Fruit fly (Drosophila melanogaster) S2 (cell line): ENCODE data around the gene CG14711.
A peak's percentile ranks its signal among the peaks of the same experiment; 100 is the strongest.

ENCODE experiments used
- CG8478 ChIP-seq: fragments of >200 bp; optimal IDR thresholded peaks from 2 replicates; lab custom pipeline; 2018
- CTCF ChIP-seq, 2 experiments: fragments of >200 bp; optimal IDR thresholded peaks; 2 replicates each; lab custom pipeline; 2018

The CG14711 gene

dm6 chr3R:11616219-11616618 lies 6.9 kb upstream of the CG14711 start:
- TF ChIP-seq CTCF (optimal IDR thresholded peaks at IDR 0.05; lab: Kevin White, UChicago) = no peak
- TF ChIP-seq CG8478 (lab: Kevin White, UChicago) = no peak

dm6 chr3R:11617363-11617762 lies 5.8 kb upstream of the CG14711 start:
- TF ChIP-seq CG8478 (lab: Kevin White, UChicago) (no peak), CTCF (optimal IDR thresholded peaks at IDR 0.05; lab: Kevin White, UChicago) (no peak)

dm6 chr3R:11617849-11618248 lies 5.3 kb upstream of the CG14711 start:
- no peak for TF ChIP-seq CTCF (optimal IDR thresholded peaks at IDR 0.05; lab: Kevin White, UChicago)
- TF ChIP-seq CG8478 (lab: Kevin White, UChicago) = no peak

DNA sequence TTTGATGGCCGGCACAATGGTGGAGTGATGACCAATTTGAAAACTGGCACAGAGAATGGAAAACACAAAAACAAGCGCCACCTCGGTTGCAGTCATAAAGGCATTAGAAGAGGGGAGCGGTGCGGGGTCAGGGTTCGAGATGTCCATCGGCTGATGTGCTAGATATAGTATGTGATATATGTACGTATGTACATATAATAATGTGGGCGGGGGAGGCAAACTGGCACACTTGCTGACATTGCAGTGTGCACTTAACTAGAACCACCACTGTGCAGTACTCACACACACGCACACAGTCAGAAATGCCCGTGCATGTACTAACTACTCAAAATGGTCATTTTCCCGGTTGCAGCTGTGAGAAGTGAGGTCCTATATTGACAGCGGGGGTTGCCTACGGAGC lies 4.3 kb upstream of the CG14711 start:
- no peak for TF ChIP-seq CTCF (optimal IDR thresholded peaks at IDR 0.05; lab: Kevin White, UChicago)
- TF ChIP-seq CG8478 (lab: Kevin White, UChicago) = no peak

DNA sequence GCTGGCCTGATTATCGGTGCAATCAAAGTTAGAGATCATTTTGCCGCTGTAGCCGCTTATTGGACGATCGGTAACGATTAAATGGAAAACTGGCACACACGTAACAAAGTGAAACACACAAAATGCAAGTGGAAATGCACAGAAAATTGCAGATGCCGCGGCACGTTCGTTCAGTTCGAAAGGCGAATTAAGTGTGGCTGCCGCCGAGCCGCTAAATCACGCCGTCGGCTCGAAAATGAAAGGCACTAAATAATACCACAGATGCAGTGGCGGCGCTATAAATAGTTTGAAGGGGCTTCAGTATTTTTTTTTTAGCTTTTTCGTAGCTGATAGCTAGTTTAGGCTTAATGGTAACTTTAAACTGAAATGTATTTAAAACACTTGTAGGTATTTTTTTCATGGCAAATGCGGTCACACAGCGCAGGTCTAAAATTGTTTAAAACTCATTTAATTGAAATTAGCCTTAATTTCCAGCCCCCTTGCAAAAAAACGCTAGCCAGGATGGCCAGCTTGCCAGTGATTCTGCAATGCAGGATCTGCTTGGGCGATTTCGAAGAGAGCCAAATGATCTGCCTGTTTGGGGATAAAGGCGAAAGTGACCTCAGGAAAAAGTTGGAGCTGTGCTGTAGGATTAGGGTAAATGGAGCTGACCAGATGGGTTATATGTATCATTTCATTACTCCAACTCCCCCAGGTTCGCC lies 3.3 kb upstream of the CG14711 start, which contains the start of the genes Jupiter and CG14710:
Jupiter (minus strand) TSS at position 198 of the 701 bp plus-strand sequence.
CG14710 (plus strand) TSS at position 382 of the 701 bp plus-strand sequence.
- TF ChIP-seq CTCF (optimal IDR thresholded peaks at IDR 0.05; lab: Kevin White, UChicago) (peak; percentile 31 to 38), CG8478 (lab: Kevin White, UChicago) (no peak)

DNA sequence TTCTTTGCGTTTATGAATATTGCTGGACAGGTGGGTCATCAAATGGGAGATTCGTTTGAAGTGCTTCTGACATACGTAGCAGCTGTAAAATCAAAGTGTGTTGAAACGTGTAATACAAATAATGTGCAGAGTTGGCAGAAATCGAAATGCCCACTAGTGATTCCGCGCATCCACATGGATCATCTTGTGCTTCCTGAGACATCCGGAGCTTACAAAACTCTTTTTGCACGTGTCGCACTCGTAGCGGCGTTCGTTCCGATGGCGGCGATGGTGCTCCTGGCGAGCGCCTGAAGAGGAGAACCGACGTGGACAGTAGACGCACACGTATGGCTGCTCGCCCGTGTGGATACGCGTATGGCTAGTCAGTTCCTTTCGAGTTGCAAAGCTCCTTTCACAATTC lies 2.4 kb downstream of the CG14711 start, which contains the start of gene Zaf1:
Zaf1 (minus strand) TSS at position 101 of the 400 bp plus-strand sequence.
- TF ChIP-seq CTCF (optimal IDR thresholded peaks at IDR 0.05; lab: Kevin White, UChicago) = no peak
- no peak for TF ChIP-seq CG8478 (lab: Kevin White, UChicago)

dm6 chr3R:11626571-11626970 lies 3.4 kb downstream of the CG14711 start, which contains the start of the genes CG6813 and CG18764:
CG6813 (minus strand) TSS chr3R:11626638.
CG18764 (plus strand) TSS chr3R:11626889.
- TF ChIP-seq CTCF (optimal IDR thresholded peaks at IDR 0.05; lab: Kevin White, UChicago) (no peak), CG8478 (lab: Kevin White, UChicago) (no peak)

dm6 chr3R:11628416-11629041 lies 5.4 kb downstream of the CG14711 start, which contains the start of gene CG14712:
CG14712 (plus strand) TSS chr3R:11628759.
- TF ChIP-seq CTCF (optimal IDR thresholded peaks at IDR 0.05; lab: Kevin White, UChicago) = no peak
- no peak for TF ChIP-seq CG8478 (lab: Kevin White, UChicago)

DNA sequence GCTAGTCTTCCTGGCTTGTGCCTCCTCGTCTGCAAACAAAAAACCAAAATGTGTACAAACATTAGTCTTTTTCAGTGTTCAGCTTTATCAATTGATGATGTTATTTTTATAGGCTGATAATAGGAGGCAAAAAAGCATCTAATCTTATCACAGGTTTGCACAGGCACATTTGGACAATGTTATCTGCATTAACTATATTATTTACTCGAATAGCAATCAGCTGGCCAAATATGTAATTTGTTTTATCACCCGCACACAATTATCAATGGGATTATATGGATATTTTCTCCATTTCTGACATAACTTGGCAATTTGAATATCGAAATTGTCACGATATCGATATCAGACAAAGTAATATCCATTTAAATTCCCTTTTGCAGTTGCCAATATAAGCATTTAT lies 14.4 kb downstream of the CG14711 start:
- no peak for TF ChIP-seq CTCF (optimal IDR thresholded peaks at IDR 0.05; lab: Kevin White, UChicago)
- TF ChIP-seq CG8478 (lab: Kevin White, UChicago) = no peak

DNA sequence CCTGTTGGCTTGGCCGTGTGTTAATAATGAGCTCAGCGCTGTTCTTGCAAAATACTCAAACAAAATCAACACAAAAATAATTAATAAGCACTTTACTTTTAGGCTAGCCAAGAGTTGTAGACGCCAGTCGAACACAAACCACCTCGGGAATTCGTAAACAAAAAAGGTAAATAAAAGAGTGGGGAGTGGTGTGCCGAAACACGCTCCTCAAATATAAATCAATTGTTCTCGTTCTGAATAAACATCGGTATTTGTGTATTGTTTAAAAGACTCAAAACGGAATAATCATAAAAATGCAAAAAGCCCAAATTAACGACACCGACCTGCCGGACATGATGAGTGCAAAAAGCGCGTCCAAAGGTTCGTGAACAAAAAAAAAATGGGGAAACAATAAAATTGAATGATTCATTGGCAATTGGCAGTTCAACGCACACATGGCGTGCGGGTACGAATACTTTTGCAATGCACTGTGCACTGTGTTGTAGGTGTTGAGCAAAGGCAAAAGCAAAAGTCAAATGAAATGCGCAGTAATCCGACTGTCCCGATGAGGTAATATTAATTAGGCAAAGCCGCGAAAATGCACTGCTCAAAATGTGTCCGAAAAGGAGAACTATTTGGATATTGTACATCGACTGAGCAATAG lies 16.9 kb downstream of the CG14711 start:
- TF ChIP-seq CG8478 (lab: Kevin White, UChicago) (no peak), CTCF (optimal IDR thresholded peaks at IDR 0.05; lab: Kevin White, UChicago) (no peak)

dm6 chr3R:11646826-11647225 lies 23.7 kb downstream of the CG14711 start:
- TF ChIP-seq CTCF (optimal IDR thresholded peaks at IDR 0.05; lab: Kevin White, UChicago) = no peak
- no peak for TF ChIP-seq CG8478 (lab: Kevin White, UChicago)

- no peak for TF ChIP-seq CG8478 (lab: Kevin White, UChicago)
- TF ChIP-seq CTCF (optimal IDR thresholded peaks at IDR 0.05; lab: Kevin White, UChicago) = no peak
Observed at dm6 chr3R:11648356-11649355, 25.5 kb downstream of the CG14711 start.

dm6 chr3R:11649449-11649848 lies 26.3 kb downstream of the CG14711 start:
- TF ChIP-seq CTCF (optimal IDR thresholded peaks at IDR 0.05; lab: Kevin White, UChicago) (no peak), CG8478 (lab: Kevin White, UChicago) (no peak)
